Fruit fly (Drosophila melanogaster) whole organism, embryonic: Measurements from ENCODE around the gene CG31633.

Experiments used
- Atf-2 ChIP-seq: fragments of 200-800 bp; sonication (Bioruptor generic); optimal IDR thresholded peaks from 2 replicates; lab custom pipeline; 2016; ENCODE audit warnings: missing biosample characterization, missing genetic modification characterization
- B-H2 ChIP-seq: fragments of 200-800 bp; sonication (Bioruptor generic); optimal IDR thresholded peaks from 2 replicates; lab custom pipeline; 2018; ENCODE audit warnings: missing biosample characterization, mild to moderate bottlenecking, missing genetic modification characterization
- Bdp1 ChIP-seq: fragments of 200-800 bp; sonication (Bioruptor generic); optimal IDR thresholded peaks from 3 replicates; lab custom pipeline; 2016; ENCODE audit warnings: missing biosample characterization, missing genetic modification characterization
- BtbVII ChIP-seq: fragments of 200-800 bp; sonication (Bioruptor generic); optimal IDR thresholded peaks from 3 replicates; lab custom pipeline; 2017; ENCODE audit warnings: missing biosample characterization, mild to moderate bottlenecking, missing genetic modification characterization
- CG11398 ChIP-seq: fragments of 200-800 bp; sonication (Bioruptor generic); optimal IDR thresholded peaks from 2 replicates; lab custom pipeline; 2016; ENCODE audit warnings: missing biosample characterization, missing genetic modification characterization
- CG14710 ChIP-seq: fragments of 200-800 bp; sonication (Bioruptor generic); optimal IDR thresholded peaks from 3 replicates; lab custom pipeline; 2019; ENCODE audit warnings: missing biosample characterization, mild to moderate bottlenecking, missing genetic modification characterization, moderate library complexity
- CG2120 ChIP-seq: fragments of 200-800 bp; sonication (Bioruptor generic); optimal IDR thresholded peaks from 3 replicates; lab custom pipeline; 2016; ENCODE audit warnings: missing biosample characterization, missing genetic modification characterization
- CG2712 ChIP-seq: fragments of 200-800 bp; optimal IDR thresholded peaks from 3 replicates; lab custom pipeline; 2019; ENCODE audit warnings: missing biosample characterization, mild to moderate bottlenecking, missing genetic modification characterization, moderate library complexity
- CG30020 ChIP-seq: fragments of 200-800 bp; optimal IDR thresholded peaks from 2 replicates; lab custom pipeline; 2019; ENCODE audit warnings: missing biosample characterization, mild to moderate bottlenecking, missing genetic modification characterization, moderate library complexity
- CG30403 ChIP-seq: fragments of 200-800 bp; sonication (Bioruptor generic); optimal IDR thresholded peaks from 3 replicates; lab custom pipeline; 2016; ENCODE audit warnings: missing biosample characterization, missing genetic modification characterization
- CG4730 ChIP-seq: fragments of 200-800 bp; sonication (Bioruptor generic); IDR thresholded peaks from 2 replicates; pipeline ENCODE4 v1.3.6; 2022; ENCODE audit warnings: missing biosample characterization, missing genetic modification characterization
- CG7372 ChIP-seq: fragments of 200-800 bp; sonication (Bioruptor generic); IDR thresholded peaks from 2 replicates; pipeline ENCODE4 v1.3.6; 2022; ENCODE audit warnings: missing biosample characterization, missing genetic modification characterization
- CG7556 ChIP-seq: fragments of 200-800 bp; sonication (Bioruptor generic); optimal IDR thresholded peaks from 2 replicates; lab custom pipeline; 2017; ENCODE audit warnings: missing biosample characterization, mild to moderate bottlenecking, missing genetic modification characterization
- CG8924 ChIP-seq: fragments of 200-800 bp; optimal IDR thresholded peaks from 3 replicates; lab custom pipeline; 2019; ENCODE audit warnings: missing biosample characterization, mild to moderate bottlenecking, missing genetic modification characterization, moderate library complexity
- CG9727 ChIP-seq: fragments of 200-800 bp; sonication (Bioruptor generic); optimal IDR thresholded peaks from 3 replicates; lab custom pipeline; 2017; ENCODE audit warnings: missing biosample characterization, mild to moderate bottlenecking, missing genetic modification characterization
- CG9817 ChIP-seq: fragments of 200-800 bp; sonication (Bioruptor generic); optimal IDR thresholded peaks from 2 replicates; lab custom pipeline; 2018; ENCODE audit warnings: missing biosample characterization, mild to moderate bottlenecking, missing genetic modification characterization, moderate library complexity
- CG9876 ChIP-seq: fragments of 200-800 bp; sonication (Bioruptor generic); optimal IDR thresholded peaks from 2 replicates; lab custom pipeline; 2016; ENCODE audit warnings: missing biosample characterization, missing genetic modification characterization
- CHES-1-like ChIP-seq: fragments of 200-800 bp; sonication (Bioruptor generic); optimal IDR thresholded peaks from 2 replicates; lab custom pipeline; 2016; ENCODE audit warnings: missing biosample characterization, missing genetic modification characterization
- Dref ChIP-seq: fragments of 200-800 bp; sonication (Bioruptor generic); IDR thresholded peaks from 2 replicates; pipeline ENCODE4 v1.3.6; 2022; ENCODE audit warnings: missing biosample characterization, missing genetic modification characterization
- Elba2 ChIP-seq: fragments of 200-800 bp; sonication (Bioruptor generic); optimal IDR thresholded peaks from 3 replicates; lab custom pipeline; 2016; ENCODE audit warnings: missing biosample characterization, missing genetic modification characterization
- Ets97D ChIP-seq: fragments of 200-800 bp; sonication (Bioruptor generic); optimal IDR thresholded peaks from 3 replicates; lab custom pipeline; 2016; ENCODE audit warnings: missing biosample characterization, missing genetic modification characterization
- Hsf ChIP-seq: fragments of 200-800 bp; sonication (Bioruptor generic); optimal IDR thresholded peaks from 3 replicates; lab custom pipeline; 2016; ENCODE audit warnings: missing biosample characterization, missing genetic modification characterization
- MESR4 ChIP-seq: fragments of 200-800 bp; sonication (Bioruptor generic); optimal IDR thresholded peaks from 2 replicates; lab custom pipeline; 2018; ENCODE audit warnings: missing biosample characterization, mild to moderate bottlenecking, missing genetic modification characterization, moderate library complexity
- Meics ChIP-seq: fragments of 200-800 bp; sonication (Bioruptor generic); optimal IDR thresholded peaks from 2 replicates; lab custom pipeline; 2017; ENCODE audit warnings: missing biosample characterization, mild to moderate bottlenecking, missing genetic modification characterization
- NFAT ChIP-seq: fragments of 200-800 bp; sonication (Bioruptor generic); IDR thresholded peaks from 2 replicates; pipeline ENCODE4 v1.3.6; 2022; ENCODE audit warnings: missing biosample characterization, missing genetic modification characterization
- Nf-YA ChIP-seq: fragments of 200-800 bp; sonication (Bioruptor generic); IDR thresholded peaks from 2 replicates; pipeline ENCODE4 v1.3.6; 2022; ENCODE audit warnings: missing biosample characterization, missing genetic modification characterization
- Poxn ChIP-seq: fragments of 200-800 bp; sonication (Bioruptor generic); IDR thresholded peaks from 2 replicates; pipeline ENCODE4 v1.3.6; 2022; ENCODE audit warnings: missing biosample characterization, missing genetic modification characterization
- Ssrp ChIP-seq: fragments of 200-800 bp; sonication (Bioruptor generic); optimal IDR thresholded peaks from 2 replicates; lab custom pipeline; 2018; ENCODE audit warnings: missing biosample characterization, mild to moderate bottlenecking, missing genetic modification characterization, moderate library complexity
- TFAM ChIP-seq: fragments of 200-800 bp; sonication (Bioruptor generic); optimal IDR thresholded peaks from 2 replicates; lab custom pipeline; 2017; ENCODE audit warnings: missing biosample characterization, missing genetic modification characterization, inconsistent platforms
- al ChIP-seq: fragments of 200-800 bp; sonication (Bioruptor generic); IDR thresholded peaks from 2 replicates; pipeline ENCODE4 v1.3.6; 2022; ENCODE audit warnings: missing biosample characterization, missing genetic modification characterization
- br ChIP-seq: fragments of >200 bp; optimal IDR thresholded peaks from 2 replicates; lab custom pipeline; 2017
- crp ChIP-seq, 2 experiments: fragments of 200-800 bp; sonication (Bioruptor generic); optimal IDR thresholded peaks; 2 replicates in 1 of 2; 3 replicates in 1 of 2; lab custom pipeline; 2017; ENCODE audit warnings: missing biosample characterization in 2 of 2, missing genetic modification characterization in 2 of 2, mild to moderate bottlenecking in 1 of 2, moderate library complexity in 1 of 2
- dmrt99B ChIP-seq: fragments of 200-800 bp; sonication (Bioruptor generic); optimal IDR thresholded peaks from 2 replicates; lab custom pipeline; 2018; ENCODE audit warnings: missing biosample characterization, mild to moderate bottlenecking, missing genetic modification characterization, moderate library complexity
- en ChIP-seq: fragments of 200-800 bp; sonication (Bioruptor generic); optimal IDR thresholded peaks from 2 replicates; lab custom pipeline; 2016; ENCODE audit warnings: missing biosample characterization, missing genetic modification characterization
- fu2 ChIP-seq: fragments of 200-800 bp; sonication (Bioruptor generic); optimal IDR thresholded peaks from 2 replicates; lab custom pipeline; 2016; ENCODE audit warnings: missing biosample characterization, missing genetic modification characterization
- gce ChIP-seq: fragments of 200-800 bp; sonication (Bioruptor generic); IDR thresholded peaks from 3 replicates; pipeline ENCODE4 v1.3.6; 2022; ENCODE audit warnings: missing biosample characterization, missing genetic modification characterization
- gem ChIP-seq: fragments of 200-800 bp; sonication (Bioruptor generic); optimal IDR thresholded peaks from 2 replicates; lab custom pipeline; 2019; ENCODE audit warnings: missing biosample characterization, mild to moderate bottlenecking, missing genetic modification characterization, moderate library complexity
- gsb ChIP-seq: fragments of 200-800 bp; sonication (Bioruptor generic); IDR thresholded peaks from 2 replicates; pipeline ENCODE4 v1.3.6; 2022; ENCODE audit warnings: missing biosample characterization, missing genetic modification characterization
- jigr1 ChIP-seq: fragments of 200-800 bp; sonication (Bioruptor generic); IDR thresholded peaks from 3 replicates; pipeline ENCODE4 v1.3.6; 2022; ENCODE audit warnings: missing biosample characterization, missing genetic modification characterization
- nmo ChIP-seq: fragments of 200-800 bp; sonication (Bioruptor generic); optimal IDR thresholded peaks from 2 replicates; lab custom pipeline; 2018; ENCODE audit warnings: missing biosample characterization, mild to moderate bottlenecking, missing genetic modification characterization, moderate library complexity
- peb ChIP-seq: fragments of 200-800 bp; sonication (Bioruptor generic); IDR thresholded peaks from 2 replicates; pipeline ENCODE4 v1.3.6; 2022; ENCODE audit warnings: missing biosample characterization, missing genetic modification characterization
- pum ChIP-seq: fragments of 200-800 bp; sonication (Bioruptor generic); optimal IDR thresholded peaks from 2 replicates; lab custom pipeline; 2016; ENCODE audit warnings: missing biosample characterization, missing genetic modification characterization
- sens ChIP-seq: fragments of 200-800 bp; sonication (Bioruptor generic); peaks from one replicate; lab custom pipeline; 2016; ENCODE audit warnings: missing biosample characterization, missing genetic modification characterization
- shn ChIP-seq: fragments of 200-800 bp; sonication (Bioruptor generic); optimal IDR thresholded peaks from 3 replicates; lab custom pipeline; 2016; ENCODE audit warnings: missing biosample characterization, missing genetic modification characterization
- sqz ChIP-seq: fragments of 200-800 bp; sonication (Bioruptor generic); optimal IDR thresholded peaks from 3 replicates; lab custom pipeline; 2018; ENCODE audit warnings: missing biosample characterization, mild to moderate bottlenecking, missing genetic modification characterization
- sug ChIP-seq: fragments of 200-800 bp; optimal IDR thresholded peaks from 2 replicates; lab custom pipeline; 2019; ENCODE audit warnings: missing biosample characterization, mild to moderate bottlenecking, missing genetic modification characterization, moderate library complexity
- tap ChIP-seq: fragments of 200-800 bp; optimal IDR thresholded peaks from 3 replicates; lab custom pipeline; 2019; ENCODE audit warnings: missing biosample characterization, mild to moderate bottlenecking, missing genetic modification characterization, moderate library complexity
- trh ChIP-seq: fragments of 200-800 bp; sonication (Bioruptor generic); optimal IDR thresholded peaks from 2 replicates; lab custom pipeline; 2016; ENCODE audit warnings: missing biosample characterization, missing genetic modification characterization
- unc-4 ChIP-seq: fragments of 200-800 bp; sonication (Bioruptor generic); IDR thresholded peaks from 2 replicates; pipeline ENCODE4 v1.3.6; 2022; ENCODE audit warnings: missing biosample characterization, missing genetic modification characterization; ENCODE audit not compliant: partially characterized antibody
- wek ChIP-seq: fragments of 200-800 bp; sonication (Bioruptor generic); optimal IDR thresholded peaks from 3 replicates; lab custom pipeline; 2018; ENCODE audit warnings: missing biosample characterization, mild to moderate bottlenecking, missing genetic modification characterization, moderate library complexity
- z ChIP-seq: fragments of 200-800 bp; sonication (Bioruptor generic); IDR thresholded peaks from 3 replicates; pipeline ENCODE4 v1.3.6; 2022; ENCODE audit warnings: missing biosample characterization, missing genetic modification characterization
- zf30C ChIP-seq: fragments of 200-800 bp; sonication (Bioruptor generic); optimal IDR thresholded peaks from 3 replicates; lab custom pipeline; 2018; ENCODE audit warnings: missing biosample characterization, mild to moderate bottlenecking, missing genetic modification characterization

Gene CG31633

DNA sequence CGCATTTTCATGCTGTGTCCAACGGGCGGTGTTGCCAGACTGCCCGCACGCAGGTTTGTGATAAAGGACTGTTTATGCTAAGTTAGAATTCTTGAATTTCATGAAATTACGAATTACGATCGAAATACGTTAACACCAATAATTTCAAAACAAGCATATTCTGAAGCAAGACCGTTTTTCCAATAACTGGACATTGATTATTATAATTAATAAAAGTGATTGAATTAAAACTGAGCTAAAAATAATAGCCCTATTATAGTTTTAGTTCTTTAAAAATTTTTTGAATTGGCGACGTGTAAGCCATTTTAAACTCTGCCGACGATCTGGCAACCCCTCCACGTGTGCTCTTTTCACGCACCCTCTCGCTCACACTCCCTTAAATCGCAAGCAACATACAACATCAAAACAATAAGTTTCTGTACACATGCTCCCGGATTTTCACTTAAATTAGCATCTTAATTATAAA is 7.9 kb downstream of the CG31633 start (continued):
- peak; percentile 75 for TF ChIP-seq CG11398 (GFP tag; lab: Kevin White, UChicago)
- peak; percentile 97 for TF ChIP-seq Meics (GFP tag; lab: Kevin White, UChicago)
- peak; percentile 79 for TF ChIP-seq wek (GFP tag; lab: Kevin White, UChicago)
- TF ChIP-seq sug (tag; lab: Kevin White, UChicago) = peak; percentile 95
- TF ChIP-seq Hsf (GFP tag; lab: Kevin White, UChicago) = peak; percentile 96
- peak; percentile 90 for TF ChIP-seq en (GFP tag; lab: Kevin White, UChicago)
- no peak for TF ChIP-seq Dref (GFP tag; lab: Robert Waterston, UW)
- TF ChIP-seq Elba2 (GFP tag; lab: Kevin White, UChicago) = peak; percentile 40
- TF ChIP-seq al (GFP tag; lab: Robert Waterston, UW) = peak; percentile 91
- TF ChIP-seq crp (GFP tag; optimal IDR thresholded peaks at IDR 0.05; lab: Kevin White, UChicago) = peak in 1 of 2 experiments; percentile 67
- peak; percentile 96 for TF ChIP-seq CG9817
- TF ChIP-seq Ets97D (GFP tag; lab: Kevin White, UChicago) = peak; percentile 85
- peak; percentile 47 for TF ChIP-seq TFAM (GFP tag; lab: Kevin White, UChicago)
- peak; percentile 98 for TF ChIP-seq gem (tag; lab: Kevin White, UChicago)
- TF ChIP-seq zf30C (GFP tag; lab: Kevin White, UChicago) = peak; percentile 50
- TF ChIP-seq CG30020 = peak; percentile 86
- TF ChIP-seq CG8924 (tag; lab: Kevin White, UChicago) = peak; percentile 96
- peak; percentile 97 for TF ChIP-seq CG9727 (GFP tag; lab: Kevin White, UChicago)
- peak; percentile 65 for TF ChIP-seq Nf-YA (GFP tag; lab: Robert Waterston, UW)
- TF ChIP-seq tap (tag; lab: Kevin White, UChicago) = peak; percentile 90
- TF ChIP-seq CG2120 (GFP tag; lab: Kevin White, UChicago) = peak; percentile 97
- peak; percentile 96 for TF ChIP-seq CG2712 (tag; lab: Kevin White, UChicago)
- TF ChIP-seq peb (GFP tag; lab: Robert Waterston, UW) = peak; percentile 81
- TF ChIP-seq jigr1 = peak; percentile 82
- TF ChIP-seq z (GFP tag; lab: Robert Waterston, UW) = no peak
- TF ChIP-seq CHES-1-like = peak; percentile 89
- peak; percentile 98 for TF ChIP-seq CG30403
- TF ChIP-seq MESR4 (GFP tag; lab: Kevin White, UChicago) = peak; percentile 3
- TF ChIP-seq gce (GFP tag; lab: Robert Waterston, UW) = peak; percentile 82
- TF ChIP-seq unc-4 (GFP tag; lab: Robert Waterston, UW) = no peak
- peak; percentile 72; the same call in 1 of the 2 replicates for TF ChIP-seq NFAT (GFP tag; lab: Robert Waterston, UW)
- peak; percentile 96 for TF ChIP-seq dmrt99B (tag; lab: Kevin White, UChicago)
- peak; percentile 95 for TF ChIP-seq CG14710 (tag; lab: Kevin White, UChicago)
- TF ChIP-seq CG7372 = peak; percentile 91
- TF ChIP-seq Bdp1 (GFP tag; lab: Kevin White, UChicago) = peak; percentile 90
- TF ChIP-seq BtbVII (GFP tag; lab: Kevin White, UChicago) = peak; percentile 96
- peak; percentile 99 for TF ChIP-seq sens (GFP tag; lab: Kevin White, UChicago)
- TF ChIP-seq fu2 (GFP tag; lab: Kevin White, UChicago) = peak; percentile 91
- peak; percentile 87 for TF ChIP-seq Atf-2 (GFP tag; lab: Kevin White, UChicago)
- TF ChIP-seq CG4730 (GFP tag; lab: Robert Waterston, UW) = peak; percentile 86
- no peak for TF ChIP-seq br (lab: Kevin White, UChicago)
- peak; percentile 94 for TF ChIP-seq trh (GFP tag; lab: Kevin White, UChicago)
- TF ChIP-seq B-H2 (GFP tag; lab: Kevin White, UChicago) = peak; percentile 95
- peak; percentile 77 for TF ChIP-seq CG9876 (GFP tag; lab: Kevin White, UChicago)
- peak; percentile 87 for TF ChIP-seq shn
- peak; percentile 97 for TF ChIP-seq nmo (GFP tag; lab: Kevin White, UChicago)
- peak; percentile 91 for TF ChIP-seq pum
- peak; percentile 71 for TF ChIP-seq Poxn
- peak; percentile 96 for TF ChIP-seq Ssrp
- TF ChIP-seq CG7556 (GFP tag; lab: Kevin White, UChicago) = peak; percentile 96
- peak; percentile 83 for TF ChIP-seq sqz
- TF ChIP-seq gsb (GFP tag; lab: Robert Waterston, UW) = peak; percentile 86
